Fruit fly (Drosophila melanogaster) whole organism, prepupa: ENCODE measurements around the gene Rpn3.

ENCODE experiments used
- CG11294 ChIP-seq: fragments of 200-800 bp; sonication (Bioruptor generic); IDR thresholded peaks from 2 replicates; pipeline ENCODE4 v1.3.6; 2022; ENCODE audit warnings: missing biosample characterization, missing genetic modification characterization
- CG31627 ChIP-seq: fragments of 200-800 bp; sonication (Bioruptor generic); optimal IDR thresholded peaks from 3 replicates; lab custom pipeline; 2016; ENCODE audit warnings: missing biosample characterization, missing genetic modification characterization
- CG4318 ChIP-seq: fragments of 200-800 bp; sonication (Bioruptor generic); optimal IDR thresholded peaks from 3 replicates; lab custom pipeline; 2017; ENCODE audit warnings: missing biosample characterization, mild to moderate bottlenecking, missing genetic modification characterization
- CG6792 ChIP-seq: fragments of 200-800 bp; sonication (Bioruptor generic); optimal IDR thresholded peaks from 3 replicates; lab custom pipeline; 2016; ENCODE audit warnings: missing biosample characterization, missing genetic modification characterization
- Met ChIP-seq: fragments of 200-800 bp; sonication (Bioruptor generic); optimal IDR thresholded peaks from 3 replicates; lab custom pipeline; 2016; ENCODE audit warnings: missing biosample characterization, missing genetic modification characterization
- OdsH ChIP-seq: fragments of 200-800 bp; sonication (Bioruptor generic); optimal IDR thresholded peaks from 3 replicates; lab custom pipeline; 2016; ENCODE audit warnings: missing biosample characterization, missing genetic modification characterization
- Smox ChIP-seq: fragments of 200-800 bp; sonication (Bioruptor generic); optimal IDR thresholded peaks from 3 replicates; lab custom pipeline; 2016; ENCODE audit warnings: missing biosample characterization, missing genetic modification characterization
- Sox15 ChIP-seq: fragments of 200-800 bp; sonication (Bioruptor generic); optimal IDR thresholded peaks from 3 replicates; lab custom pipeline; 2016; ENCODE audit warnings: missing biosample characterization, missing genetic modification characterization
- fd85E ChIP-seq: fragments of 200-800 bp; sonication (Bioruptor generic); optimal IDR thresholded peaks from 3 replicates; lab custom pipeline; 2016; ENCODE audit warnings: missing biosample characterization, missing genetic modification characterization
- pdm3 ChIP-seq: fragments of 200-800 bp; sonication (Bioruptor generic); optimal IDR thresholded peaks from 3 replicates; lab custom pipeline; 2016; ENCODE audit warnings: missing biosample characterization, missing genetic modification characterization

DNA sequence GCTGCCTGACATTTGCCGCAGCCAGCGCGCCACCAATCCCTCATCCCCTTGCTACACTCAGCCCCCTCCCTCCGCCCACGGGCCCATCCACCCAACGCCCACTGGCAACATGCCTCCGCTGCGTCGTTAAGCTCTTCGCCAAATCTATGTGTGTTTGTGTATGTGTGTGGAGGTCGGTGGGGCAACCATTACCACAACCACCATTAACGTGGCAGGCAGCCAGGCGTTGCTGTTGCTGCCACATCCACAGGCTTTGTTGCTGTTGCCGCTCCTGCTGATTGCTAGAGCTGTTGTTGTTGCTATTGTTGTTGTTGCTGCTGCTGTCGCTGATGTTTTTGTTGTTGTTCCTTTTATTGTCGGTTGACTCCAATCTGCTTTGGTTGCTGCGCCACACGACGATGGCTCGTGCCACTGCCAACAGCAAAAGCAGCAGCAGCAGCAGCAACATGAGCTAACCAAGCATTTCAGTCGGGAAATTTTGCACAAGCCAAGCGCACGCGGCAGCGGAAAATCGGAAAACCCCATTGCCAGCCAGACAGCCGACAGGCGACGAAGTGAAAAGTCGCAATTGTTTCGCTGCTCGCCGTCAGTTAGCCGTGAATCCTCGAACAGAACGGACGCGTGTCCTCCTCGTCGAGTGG lies 24.2 kb upstream of the Rpn3 start, which contains the start of gene Sidpn:
- TF ChIP-seq Sox15 (GFP tag; lab: Kevin White, UChicago), result no peak
- no peak for TF ChIP-seq Met (GFP tag; lab: Kevin White, UChicago)
- no peak for TF ChIP-seq Smox (GFP tag; lab: Kevin White, UChicago)
- no peak for TF ChIP-seq fd85E (GFP tag; lab: Kevin White, UChicago)
- TF ChIP-seq pdm3 (GFP tag; lab: Kevin White, UChicago), result no peak
- no peak for TF ChIP-seq CG11294
- TF ChIP-seq CG31627 (GFP tag; lab: Kevin White, UChicago), result no peak
- TF ChIP-seq CG4318, result no peak
- TF ChIP-seq OdsH (GFP tag; lab: Kevin White, UChicago), result no peak
- no peak for TF ChIP-seq CG6792 (GFP tag; lab: Kevin White, UChicago)
